Worm (Caenorhabditis elegans) whole organism, early embryonic: ENCODE data around the gene F44B9.8.

Experiments used
- B0310.2 ChIP-seq: sonication (generic microtip); optimal IDR thresholded peaks from 2 replicates; lab custom pipeline; 2016; ENCODE audit warnings: mild to moderate bottlenecking, missing genetic modification characterization, missing compliant biosample characterization
- F13C5.2 ChIP-seq: sonication (generic microtip); optimal IDR thresholded peaks from 2 replicates; lab custom pipeline; 2017; ENCODE audit warnings: mild to moderate bottlenecking, missing genetic modification characterization, inconsistent platforms, missing compliant biosample characterization
- aly-1 ChIP-seq: sonication (generic microtip); optimal IDR thresholded peaks from 2 replicates; lab custom pipeline; 2016; ENCODE audit warnings: missing genetic modification characterization, missing compliant biosample characterization
- ama-1 ChIP-seq: fragments of 150-350 bp; optimal IDR thresholded peaks from 2 replicates; lab custom pipeline; 2014
- ceh-13 ChIP-seq: fragments of 200-800 bp; sonication (Bioruptor generic); optimal IDR thresholded peaks from 2 replicates; lab custom pipeline; 2018; ENCODE audit warnings: mild to moderate bottlenecking, missing genetic modification characterization, missing compliant biosample characterization
- ets-7 ChIP-seq: sonication (generic microtip); optimal IDR thresholded peaks from 2 replicates; lab custom pipeline; 2016; ENCODE audit warnings: missing genotype, missing genetic modification characterization, missing compliant biosample characterization
- flt-1 ChIP-seq: fragments of 200-800 bp; sonication (Bioruptor generic); IDR thresholded peaks from 2 replicates; pipeline ENCODE4 v1.3.6; 2022; ENCODE audit warnings: missing genetic modification characterization, missing compliant biosample characterization
- hmbx-1 ChIP-seq: sonication (generic microtip); optimal IDR thresholded peaks from 2 replicates; lab custom pipeline; 2016; ENCODE audit warnings: mild to moderate bottlenecking, missing genetic modification characterization, missing compliant biosample characterization
- hmg-4 ChIP-seq: fragments of 200-800 bp; sonication (Bioruptor generic); optimal IDR thresholded peaks from 2 replicates; lab custom pipeline; 2018; ENCODE audit warnings: mild to moderate bottlenecking, missing genetic modification characterization, missing compliant biosample characterization
- pes-1 ChIP-seq: fragments of 200-800 bp; sonication (Bioruptor generic); IDR thresholded peaks from 2 replicates; pipeline ENCODE4 v1.3.6; 2022; ENCODE audit warnings: missing genetic modification reagents, missing genetic modification characterization, missing compliant biosample characterization
- scrt-1 ChIP-seq: fragments of 200-800 bp; sonication (Bioruptor generic); IDR thresholded peaks from 2 replicates; pipeline ENCODE4 v1.3.6; 2022; ENCODE audit warnings: missing genetic modification characterization, missing compliant biosample characterization
- sea-1 ChIP-seq: fragments of 200-800 bp; sonication (Bioruptor generic); conservative IDR thresholded peaks from 2 replicates; pipeline ENCODE4 v1.3.6; 2022; ENCODE audit warnings: missing genetic modification characterization, missing compliant biosample characterization

- TF ChIP-seq ama-1 (lab: Kevin White, UChicago) (no peak), ets-7 (tag; lab: Kevin White, UChicago) (no peak), sea-1 (GFP tag; lab: Robert Waterston, UW) (no peak), B0310.2 (tag; lab: Kevin White, UChicago) (no peak), ceh-13 (no peak), pes-1 (GFP tag; lab: Robert Waterston, UW) (no peak), F13C5.2 (tag; lab: Kevin White, UChicago) (no peak), hmbx-1 (tag; lab: Kevin White, UChicago) (no peak), hmg-4 (GFP tag; lab: Kevin White, UChicago) (no peak), flt-1 (GFP tag; lab: Robert Waterston, UW) (no peak), scrt-1 (GFP tag; lab: Robert Waterston, UW) (no peak), aly-1 (tag; lab: Kevin White, UChicago) (no peak)
These were observed 38.3 kb upstream of the F44B9.8 start for ce11 chrIII:8067798-8068197.
